Worm (Caenorhabditis elegans) whole organism, L4 larva: Measurements from ENCODE around the gene chil-26.

Experiments
- F44E2.7 ChIP-seq: fragments of 200-800 bp; sonication (Bioruptor generic); IDR thresholded peaks from 2 replicates; pipeline ENCODE4 v2.1.2; 2022; ENCODE audit warnings: missing genetic modification characterization, missing compliant biosample characterization
- T20F7.1 ChIP-seq: fragments of 200-800 bp; sonication (Bioruptor generic); optimal IDR thresholded peaks from 2 replicates; lab custom pipeline; 2018; ENCODE audit warnings: mild to moderate bottlenecking, missing genetic modification characterization, missing compliant biosample characterization
- T26A8.4 ChIP-seq: fragments of 200-800 bp; sonication (Bioruptor generic); IDR thresholded peaks from 2 replicates; pipeline ENCODE4 v1.3.6; 2022; ENCODE audit warnings: missing genetic modification characterization, missing compliant biosample characterization
- Y75B8A.6 ChIP-seq: fragments of 200-800 bp; sonication (Bioruptor generic); IDR thresholded peaks from 2 replicates; pipeline ENCODE4 v1.3.6; 2022; ENCODE audit warnings: missing genetic modification reagents, missing genetic modification characterization, missing compliant biosample characterization
- aha-1 ChIP-seq: fragments of 150-350 bp; peaks from one replicate; lab custom pipeline; 2014; ENCODE audit warnings: missing biosample characterization, missing genetic modification characterization
- aly-2 ChIP-seq: sonication (generic microtip); optimal IDR thresholded peaks from 2 replicates; lab custom pipeline; 2018; ENCODE audit warnings: missing biosample characterization, missing genetic modification characterization
- ceh-20 ChIP-seq: fragments of 200-800 bp; sonication (Bioruptor generic); IDR thresholded peaks from 2 replicates; pipeline ENCODE4 v1.3.6; 2022; ENCODE audit warnings: missing genetic modification reagents, missing genetic modification characterization, missing compliant biosample characterization
- ceh-44 ChIP-seq: fragments of 200-800 bp; sonication (Bioruptor generic); IDR thresholded peaks from 2 replicates; pipeline ENCODE4 v1.3.6; 2022; ENCODE audit warnings: missing genetic modification reagents, missing genetic modification characterization, missing compliant biosample characterization
- ceh-62 ChIP-seq: sonication (generic microtip); optimal IDR thresholded peaks from 2 replicates; lab custom pipeline; 2017; ENCODE audit warnings: missing biosample characterization, missing genetic modification characterization
- daf-16 ChIP-seq, 3 experiments: sonication (generic microtip); optimal IDR thresholded peaks; 2 replicates each; lab custom pipeline; 2016 to 2017; ENCODE audit warnings: missing genetic modification characterization in 3 of 3, missing genetic modification reagents in 3 of 3, mild to moderate bottlenecking in 2 of 3, missing compliant biosample characterization in 2 of 3, missing biosample characterization in 1 of 3, moderate library complexity in 1 of 3
- dmd-6 ChIP-seq: fragments of 200-800 bp; sonication (Bioruptor generic); IDR thresholded peaks from 2 replicates; pipeline ENCODE4 v1.3.6; 2022; ENCODE audit warnings: missing genetic modification reagents, missing genetic modification characterization, missing compliant biosample characterization
- dmd-8 ChIP-seq: fragments of 200-800 bp; sonication (Bioruptor generic); IDR thresholded peaks from 2 replicates; pipeline ENCODE4 v1.3.6; 2022; ENCODE audit warnings: missing genetic modification characterization, missing compliant biosample characterization
- duxl-1 ChIP-seq: sonication (generic microtip); optimal IDR thresholded peaks from 2 replicates; lab custom pipeline; 2016; ENCODE audit warnings: mild to moderate bottlenecking, missing genetic modification characterization, moderate library complexity, missing compliant biosample characterization; ENCODE audit not compliant: poor library complexity
- egl-43 ChIP-seq: fragments of 200-800 bp; sonication (Bioruptor generic); IDR thresholded peaks from 2 replicates; pipeline ENCODE4 v1.3.6; 2022; ENCODE audit warnings: missing genetic modification reagents, missing genetic modification characterization, missing compliant biosample characterization
- gei-8 ChIP-seq: fragments of 200-800 bp; sonication (Bioruptor generic); optimal IDR thresholded peaks from 2 replicates; lab custom pipeline; 2018; ENCODE audit warnings: mild to moderate bottlenecking, missing genetic modification characterization, missing compliant biosample characterization
- hlh-11 ChIP-seq: fragments of 200-800 bp; sonication (Bioruptor generic); optimal IDR thresholded peaks from 2 replicates; lab custom pipeline; 2018; ENCODE audit warnings: mild to moderate bottlenecking, missing genetic modification characterization, missing compliant biosample characterization
- hlh-30 ChIP-seq: sonication (generic microtip); optimal IDR thresholded peaks from 2 replicates; lab custom pipeline; 2017; ENCODE audit warnings: antibody characterized with exemption, mild to moderate bottlenecking, missing genetic modification characterization, missing compliant biosample characterization; ENCODE audit not compliant: insufficient read depth
- jun-1 ChIP-seq: fragments of 150-350 bp; optimal IDR thresholded peaks from 2 replicates; lab custom pipeline; 2014; ENCODE audit warnings: missing biosample characterization, missing genetic modification reagents, missing genetic modification characterization
- madf-5 ChIP-seq, 2 experiments: fragments of 200-800 bp; sonication (Bioruptor generic); IDR thresholded peaks; 2 replicates each; pipeline ENCODE4 v1.3.6; 2022; ENCODE audit warnings: missing compliant biosample characterization in 2 of 2, missing genetic modification characterization in 2 of 2
- madf-9 ChIP-seq: fragments of 200-800 bp; sonication (Bioruptor generic); conservative IDR thresholded peaks from 2 replicates; pipeline ENCODE4 v1.3.6; 2022; ENCODE audit warnings: missing genetic modification reagents, missing genetic modification characterization, missing compliant biosample characterization
- mdl-1 ChIP-seq, 2 experiments: fragments of 150-350 bp in 1 of 2; sonication (generic microtip) in 1 of 2; optimal IDR thresholded peaks; 2 replicates each; lab custom pipeline; 2014 to 2017; ENCODE audit warnings: missing biosample characterization in 2 of 2, missing genetic modification characterization in 2 of 2
- mdt-29 ChIP-seq: fragments of 200-800 bp; sonication (Bioruptor generic); IDR thresholded peaks from 2 replicates; pipeline ENCODE4 v1.3.6; 2022; ENCODE audit warnings: missing genetic modification reagents, missing genetic modification characterization, missing compliant biosample characterization
- mes-2 ChIP-seq: sonication (generic microtip); optimal IDR thresholded peaks from 2 replicates; lab custom pipeline; 2016; ENCODE audit warnings: missing genotype, mild to moderate bottlenecking, missing genetic modification characterization, missing compliant biosample characterization; ENCODE audit not compliant: poor library complexity, severe bottlenecking
- mxl-2 ChIP-seq: fragments of 200-800 bp; sonication (Bioruptor generic); conservative IDR thresholded peaks from 2 replicates; pipeline ENCODE4 v1.3.6; 2022; ENCODE audit warnings: missing genetic modification reagents, missing genetic modification characterization, missing compliant biosample characterization
- nhr-111 ChIP-seq: fragments of 200-800 bp; sonication (Bioruptor generic); optimal IDR thresholded peaks from 2 replicates; lab custom pipeline; 2018; ENCODE audit warnings: mild to moderate bottlenecking, missing genetic modification characterization, missing compliant biosample characterization
- nhr-28 ChIP-seq: fragments of 150-350 bp; optimal IDR thresholded peaks from 2 replicates; lab custom pipeline; 2014; ENCODE audit warnings: missing biosample characterization, missing genetic modification characterization
- nhr-48 ChIP-seq: sonication (generic microtip); optimal IDR thresholded peaks from 2 replicates; lab custom pipeline; 2016; ENCODE audit warnings: mild to moderate bottlenecking, missing genetic modification characterization, missing compliant biosample characterization
- nhr-6 ChIP-seq: fragments of 150-350 bp; optimal IDR thresholded peaks from 2 replicates; lab custom pipeline; 2014; ENCODE audit warnings: missing biosample characterization, missing genetic modification characterization
- nhr-76 ChIP-seq: fragments of 150-350 bp; optimal IDR thresholded peaks from 2 replicates; lab custom pipeline; 2014; ENCODE audit warnings: missing biosample characterization, missing genetic modification characterization
- nhr-77 ChIP-seq: fragments of 150-350 bp; optimal IDR thresholded peaks from 2 replicates; lab custom pipeline; 2014; ENCODE audit warnings: missing biosample characterization, missing genetic modification characterization
- rbr-2 ChIP-seq: sonication (generic microtip); optimal IDR thresholded peaks from 2 replicates; lab custom pipeline; 2016; ENCODE audit warnings: missing genotype, missing genetic modification characterization, missing compliant biosample characterization
- set-16 ChIP-seq: fragments of 200-800 bp; sonication (Bioruptor generic); IDR thresholded peaks from 2 replicates; pipeline ENCODE4 v1.3.6; 2022; ENCODE audit warnings: missing genetic modification reagents, missing genetic modification characterization, missing compliant biosample characterization
- snpc-1.2 ChIP-seq: fragments of 200-800 bp; sonication (Bioruptor generic); IDR thresholded peaks from 2 replicates; pipeline ENCODE4 v1.3.6; 2022; ENCODE audit warnings: missing genetic modification reagents, missing genetic modification characterization, missing compliant biosample characterization
- snpc-4 ChIP-seq: fragments of 150-350 bp; optimal IDR thresholded peaks from 2 replicates; lab custom pipeline; 2014; ENCODE audit warnings: missing biosample characterization, missing genetic modification characterization
- spr-3 ChIP-seq: fragments of 200-800 bp; sonication (Bioruptor generic); optimal IDR thresholded peaks from 2 replicates; lab custom pipeline; 2018; ENCODE audit warnings: mild to moderate bottlenecking, missing genetic modification characterization, missing compliant biosample characterization
- tag-97 ChIP-seq: fragments of 200-800 bp; sonication (Bioruptor generic); IDR thresholded peaks from 2 replicates; pipeline ENCODE4 v1.3.6; 2022; ENCODE audit warnings: missing genetic modification characterization, missing compliant biosample characterization
- tra-1 ChIP-seq: fragments of 200-800 bp; sonication (Bioruptor generic); IDR thresholded peaks from 2 replicates; pipeline ENCODE4 v1.3.6; 2022; ENCODE audit warnings: missing genetic modification reagents, missing genetic modification characterization, missing compliant biosample characterization
- unc-130 ChIP-seq: sonication (generic microtip); optimal IDR thresholded peaks from 2 replicates; lab custom pipeline; 2016; ENCODE audit warnings: missing genetic modification reagents, missing genetic modification characterization, missing compliant biosample characterization
- unc-62 ChIP-seq, 3 experiments: fragments of 150-350 bp in 1 of 3; sonication (generic microtip); optimal IDR thresholded peaks in 2 of 3; peaks in 1 of 3; 1 replicate in 1 of 3; 2 replicates in 2 of 3; lab custom pipeline; 2014 to 2017; ENCODE audit warnings: missing biosample characterization in 3 of 3, missing genetic modification characterization in 3 of 3, missing genetic modification reagents in 3 of 3, missing genotype in 1 of 3
- vab-7 ChIP-seq: fragments of 200-800 bp; sonication (Bioruptor generic); IDR thresholded peaks from 2 replicates; pipeline ENCODE4 v1.3.6; 2022; ENCODE audit warnings: missing genetic modification reagents, missing genetic modification characterization, missing compliant biosample characterization
- zfp-3 ChIP-seq: fragments of 200-800 bp; sonication (Bioruptor generic); conservative IDR thresholded peaks from 2 replicates; pipeline ENCODE4 v1.3.6; 2022; ENCODE audit warnings: missing genetic modification reagents, missing genetic modification characterization, missing compliant biosample characterization
- ztf-7 ChIP-seq: fragments of 150-350 bp; optimal IDR thresholded peaks from 2 replicates; lab custom pipeline; 2014; ENCODE audit warnings: missing biosample characterization, missing genetic modification characterization

Gene chil-26

DNA sequence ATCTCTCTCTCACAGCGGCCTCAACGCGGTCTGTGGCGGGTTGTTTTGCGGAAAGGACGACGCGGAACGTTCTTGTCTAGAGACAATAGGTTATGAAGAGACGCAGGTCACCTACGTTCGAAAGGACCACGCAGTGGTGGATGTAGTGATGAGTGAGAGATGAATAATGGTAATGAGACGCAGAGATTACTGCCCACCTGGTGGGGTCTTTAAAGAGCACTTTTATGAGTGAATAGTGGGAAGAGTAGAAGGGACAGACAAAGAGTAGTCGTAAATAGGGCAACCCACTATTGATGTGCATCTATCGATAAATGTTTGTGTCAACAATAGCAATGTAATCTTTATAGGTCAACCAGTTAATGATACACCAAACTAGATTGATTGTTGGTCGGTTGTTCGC is 16.2 kb downstream of the chil-26 start:
- TF ChIP-seq mes-2 (tag; lab: Kevin White, UChicago) (peak; percentile 5), vab-7 (GFP tag; lab: Robert Waterston, UW) (no peak), unc-130 (GFP tag; lab: Kevin White, UChicago) (no peak), snpc-4 (no peak), dmd-8 (0 out of 2 replicates have a peak, but pooled peaks have one; percentile 27), madf-5 (GFP tag; IDR thresholded peaks at IDR 0.05; lab: Robert Waterston, UW) (no peak), nhr-111 (no peak), ceh-62 (no peak), tag-97 (GFP tag; lab: Robert Waterston, UW) (no peak), egl-43 (GFP tag; lab: Robert Waterston, UW) (no peak), F44E2.7 (GFP tag; lab: Robert Waterston, UW) (no peak), unc-62 (GFP tag; optimal IDR thresholded peaks at IDR 0.05 in 1 of 2; lab: Kevin White, UChicago) (peak in 1 of 2 experiments; percentile 72), unc-62 (tag; optimal IDR thresholded peaks at IDR 0.05; lab: Kevin White, UChicago) (no peak), rbr-2 (no peak), ztf-7 (tag; lab: Kevin White, UChicago) (no peak), T20F7.1 (GFP tag; lab: Kevin White, UChicago) (no peak), zfp-3 (no peak), ceh-44 (no peak), daf-16 (GFP tag; optimal IDR thresholded peaks at IDR 0.05; lab: Kevin White, UChicago) (no peak), daf-16 (tag; optimal IDR thresholded peaks at IDR 0.05; lab: Kevin White, UChicago) (peak; percentile 11), aly-2 (tag; lab: Kevin White, UChicago) (no peak), nhr-76 (tag; lab: Kevin White, UChicago) (no peak), snpc-1.2 (GFP tag; lab: Robert Waterston, UW) (no peak), jun-1 (tag; lab: Kevin White, UChicago) (no peak), duxl-1 (tag; lab: Kevin White, UChicago) (no peak), set-16 (GFP tag; lab: Robert Waterston, UW) (no peak), nhr-6 (tag; lab: Kevin White, UChicago) (peak; percentile 77), Y75B8A.6 (no peak), ceh-20 (GFP tag; lab: Robert Waterston, UW) (no peak), madf-9 (no peak), nhr-77 (tag; lab: Kevin White, UChicago) (no peak)

DNA sequence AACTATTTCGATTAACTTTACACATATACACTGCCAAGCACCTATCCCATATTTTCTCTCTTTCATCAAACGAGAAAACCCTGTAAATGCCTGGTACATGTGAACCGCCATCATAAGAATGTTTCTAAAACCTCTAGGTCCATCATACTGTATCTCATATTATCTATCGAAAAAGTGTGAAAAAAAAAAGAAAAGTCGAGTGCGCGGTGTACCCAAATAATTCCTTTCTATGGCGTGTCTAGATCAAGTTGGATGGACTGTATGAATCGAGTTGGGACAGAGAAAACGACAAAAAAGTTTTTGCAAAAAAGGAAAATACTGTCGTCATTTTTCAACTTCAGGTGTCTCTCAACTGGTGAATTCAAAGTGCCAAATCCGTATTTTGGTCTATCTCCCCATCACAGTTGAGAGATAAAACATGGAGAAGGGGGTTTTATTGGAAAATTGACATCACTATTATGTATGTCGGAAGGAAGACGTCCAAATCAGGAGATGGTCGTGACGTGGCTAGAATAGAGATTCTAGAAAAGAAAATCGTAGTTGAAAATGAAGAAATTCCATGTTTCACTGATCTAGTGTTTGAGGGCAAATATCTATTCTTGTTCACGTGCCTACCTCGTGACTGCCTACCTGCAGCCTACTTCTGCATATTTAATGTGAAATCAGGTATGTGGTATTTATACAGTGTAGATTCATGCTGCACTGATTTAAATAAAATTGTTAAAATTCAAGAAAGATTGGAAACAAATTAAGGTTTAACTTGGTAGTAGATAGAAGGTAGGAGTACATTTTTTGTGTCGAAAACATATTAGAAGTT is 18.6 kb downstream of the chil-26 start:
- TF ChIP-seq unc-62 (GFP tag; optimal IDR thresholded peaks at IDR 0.05 in 1 of 2; lab: Kevin White, UChicago) (peak in 1 of 2 experiments; percentile 59), unc-62 (tag; optimal IDR thresholded peaks at IDR 0.05; lab: Kevin White, UChicago) (no peak), nhr-48 (tag; lab: Kevin White, UChicago) (peak; percentile 97), gei-8 (peak; percentile 5), nhr-28 (tag; lab: Kevin White, UChicago) (peak; percentile 31), mxl-2 (GFP tag; lab: Robert Waterston, UW) (no peak), dmd-6 (peak; percentile 46), tra-1 (GFP tag; lab: Robert Waterston, UW) (0 out of 2 replicates have a peak, but pooled peaks have one; percentile 61), hlh-30 (tag; lab: Kevin White, UChicago) (peak; percentile 56), aha-1 (tag; lab: Kevin White, UChicago) (peak; percentile 93), spr-3 (GFP tag; lab: Kevin White, UChicago) (no peak), T26A8.4 (GFP tag; lab: Robert Waterston, UW) (no peak), mdt-29 (no peak), rbr-2 (no peak), hlh-11 (tag; lab: Kevin White, UChicago) (peak; percentile 30), mdl-1 (tag; optimal IDR thresholded peaks at IDR 0.05; lab: Kevin White, UChicago) (peak in 1 of 2 experiments; percentile 25)
